Worm (Caenorhabditis elegans): ENCODE data around the gene C05C9.2.

ce11 chrX:11193670-11194069 lies 40.8 kb downstream of the C05C9.2 start:
- TF ChIP-seq fkh-6 (tag; optimal IDR thresholded peaks at IDR 0.05) (no peak), ztf-16 (tag; optimal IDR thresholded peaks at IDR 0.05) (no peak), sdc-2 (tag; optimal IDR thresholded peaks at IDR 0.05) (no peak)
